Worm (Caenorhabditis elegans) whole organism, L1 larva: ENCODE results near the gene smc-6.
A peak's percentile ranks its signal among the peaks of the same experiment; 100 is the strongest.

Experiments used
- C16A3.4 ChIP-seq: fragments of 150-350 bp; optimal IDR thresholded peaks from 2 replicates; lab custom pipeline; 2014; ENCODE audit warnings: missing biosample characterization, missing genetic modification characterization
- aly-2 ChIP-seq: fragments of 150-350 bp; optimal IDR thresholded peaks from 2 replicates; lab custom pipeline; 2014; ENCODE audit warnings: missing biosample characterization, missing genetic modification characterization
- ama-1 ChIP-seq: fragments of 150-350 bp; optimal IDR thresholded peaks from 2 replicates; lab custom pipeline; 2014
- blmp-1 ChIP-seq: fragments of 150-350 bp; optimal IDR thresholded peaks from 2 replicates; lab custom pipeline; 2014; ENCODE audit warnings: missing biosample characterization, missing genetic modification characterization
- ceh-63 ChIP-seq: fragments of 200-800 bp; sonication (Bioruptor generic); optimal IDR thresholded peaks from 2 replicates; lab custom pipeline; 2018; ENCODE audit warnings: mild to moderate bottlenecking, missing genetic modification characterization, missing compliant biosample characterization
- ceh-90 ChIP-seq: sonication (generic microtip); optimal IDR thresholded peaks from 2 replicates; lab custom pipeline; 2016; ENCODE audit warnings: missing genetic modification characterization, missing compliant biosample characterization
- dpl-1 ChIP-seq, 3 experiments: fragments of 150-350 bp in 2 of 3; sonication (generic microtip) in 1 of 3; optimal IDR thresholded peaks; 2 replicates each; lab custom pipeline; 2014 to 2017; ENCODE audit warnings: missing biosample characterization in 3 of 3, missing genetic modification characterization in 3 of 3, missing genetic modification reagents in 3 of 3
- efl-1 ChIP-seq, 4 experiments: fragments of 150-350 bp; optimal IDR thresholded peaks in 3 of 4; peaks in 1 of 4; 1 replicate in 1 of 4; 2 replicates in 3 of 4; lab custom pipeline; 2014; ENCODE audit warnings: missing biosample characterization in 2 of 4, missing genetic modification characterization in 2 of 4, missing genetic modification reagents in 2 of 4
- efl-3 ChIP-seq: fragments of 200-800 bp; sonication (Bioruptor generic); optimal IDR thresholded peaks from 2 replicates; lab custom pipeline; 2018; ENCODE audit warnings: mild to moderate bottlenecking, missing genetic modification characterization, missing compliant biosample characterization
- egl-13 ChIP-seq: sonication (generic microtip); optimal IDR thresholded peaks from 2 replicates; lab custom pipeline; 2016; ENCODE audit warnings: missing genotype, missing genetic modification reagents, missing genetic modification characterization, missing compliant biosample characterization
- elt-2 ChIP-seq: sonication (generic microtip); optimal IDR thresholded peaks from 2 replicates; lab custom pipeline; 2016; ENCODE audit warnings: missing genetic modification characterization, mild to moderate bottlenecking, inconsistent platforms, missing compliant biosample characterization, missing genetic modification reagents
- elt-3 ChIP-seq, 6 experiments: fragments of 150-350 bp in 1 of 6; sonication (generic microtip); optimal IDR thresholded peaks; 2 replicates each; lab custom pipeline; 2017 to 2018; ENCODE audit warnings: missing biosample characterization in 6 of 6, missing genetic modification characterization in 6 of 6, inconsistent platforms in 1 of 6
- fkh-4 ChIP-seq: sonication (generic microtip); optimal IDR thresholded peaks from 2 replicates; lab custom pipeline; 2016; ENCODE audit warnings: missing compliant biosample characterization, missing genetic modification characterization, borderline replicate concordance
- fkh-8 ChIP-seq: sonication (generic microtip); optimal IDR thresholded peaks from 2 replicates; lab custom pipeline; 2016; ENCODE audit warnings: mild to moderate bottlenecking, missing genetic modification characterization, missing compliant biosample characterization
- hlh-17 ChIP-seq: fragments of 200-800 bp; sonication (Bioruptor generic); optimal IDR thresholded peaks from 2 replicates; lab custom pipeline; 2018; ENCODE audit warnings: missing genetic modification characterization, mild to moderate bottlenecking, missing compliant biosample characterization, moderate library complexity, borderline replicate concordance
- lin-14 ChIP-seq: fragments of 200-800 bp; sonication (Bioruptor generic); optimal IDR thresholded peaks from 2 replicates; lab custom pipeline; 2018; ENCODE audit warnings: mild to moderate bottlenecking, missing genetic modification characterization, moderate library complexity, missing compliant biosample characterization
- lin-35 ChIP-seq, 2 experiments: fragments of 150-350 bp; optimal IDR thresholded peaks; 2 replicates each; lab custom pipeline; 2014; ENCODE audit warnings: missing biosample characterization in 2 of 2, missing genetic modification characterization in 2 of 2, missing genetic modification reagents in 2 of 2
- lin-39 ChIP-seq: fragments of 150-350 bp; optimal IDR thresholded peaks from 2 replicates; lab custom pipeline; 2014; ENCODE audit warnings: missing biosample characterization, missing genetic modification reagents, missing genetic modification characterization
- lsy-2 ChIP-seq, 2 experiments: fragments of 150-350 bp; optimal IDR thresholded peaks; 2 replicates each; lab custom pipeline; 2014; ENCODE audit warnings: missing biosample characterization in 2 of 2, missing genetic modification characterization in 2 of 2
- mdl-1 ChIP-seq, 2 experiments: fragments of 150-350 bp; optimal IDR thresholded peaks; 2 replicates each; lab custom pipeline; 2014 to 2017; ENCODE audit warnings: missing biosample characterization in 2 of 2, missing genetic modification characterization in 2 of 2, inconsistent platforms in 1 of 2
- nhr-20 ChIP-seq: sonication (generic microtip); optimal IDR thresholded peaks from 2 replicates; lab custom pipeline; 2016; ENCODE audit warnings: mild to moderate bottlenecking, missing genetic modification characterization, missing compliant biosample characterization
- nhr-237 ChIP-seq: fragments of 150-350 bp; optimal IDR thresholded peaks from 2 replicates; lab custom pipeline; 2014; ENCODE audit warnings: missing biosample characterization, missing genetic modification characterization
- nhr-71 ChIP-seq: sonication (generic microtip); optimal IDR thresholded peaks from 2 replicates; lab custom pipeline; 2016; ENCODE audit warnings: mild to moderate bottlenecking, missing genetic modification characterization, moderate library complexity, missing compliant biosample characterization
- nhr-76 ChIP-seq: sonication (generic microtip); optimal IDR thresholded peaks from 2 replicates; lab custom pipeline; 2017; ENCODE audit warnings: missing biosample characterization, missing genetic modification characterization
- nhr-77 ChIP-seq: fragments of 150-350 bp; optimal IDR thresholded peaks from 2 replicates; lab custom pipeline; 2014; ENCODE audit warnings: missing biosample characterization, missing genetic modification characterization
- nhr-84 ChIP-seq: sonication (generic microtip); optimal IDR thresholded peaks from 2 replicates; lab custom pipeline; 2017; ENCODE audit warnings: missing biosample characterization, missing genetic modification characterization
- nhr-85 ChIP-seq: sonication (generic microtip); peaks from one replicate; lab custom pipeline; 2016; ENCODE audit warnings: missing genetic modification characterization, inconsistent platforms, missing compliant biosample characterization
- pqm-1 ChIP-seq: sonication (generic microtip); optimal IDR thresholded peaks from 3 replicates; lab custom pipeline; 2017; ENCODE audit warnings: missing biosample characterization, missing genetic modification characterization
- snu-23 ChIP-seq: sonication (generic microtip); optimal IDR thresholded peaks from 2 replicates; lab custom pipeline; 2016; ENCODE audit warnings: missing genetic modification characterization, missing compliant biosample characterization
- tlp-1 ChIP-seq: fragments of 150-350 bp; optimal IDR thresholded peaks from 2 replicates; lab custom pipeline; 2014; ENCODE audit warnings: missing biosample characterization, missing genetic modification characterization
- unc-130 ChIP-seq: fragments of 150-350 bp; optimal IDR thresholded peaks from 2 replicates; lab custom pipeline; 2017; ENCODE audit warnings: missing biosample characterization, missing genetic modification characterization, inconsistent platforms
- xbp-1 ChIP-seq: sonication (generic microtip); optimal IDR thresholded peaks from 2 replicates; lab custom pipeline; 2016; ENCODE audit warnings: missing genetic modification characterization, missing compliant biosample characterization
- ztf-11 ChIP-seq, 2 experiments: sonication (generic microtip); optimal IDR thresholded peaks; 2 replicates each; lab custom pipeline; 2016 to 2017; ENCODE audit warnings: missing genetic modification characterization in 2 of 2, missing biosample characterization in 1 of 2, missing compliant biosample characterization in 1 of 2

smc-6 gene

DNA sequence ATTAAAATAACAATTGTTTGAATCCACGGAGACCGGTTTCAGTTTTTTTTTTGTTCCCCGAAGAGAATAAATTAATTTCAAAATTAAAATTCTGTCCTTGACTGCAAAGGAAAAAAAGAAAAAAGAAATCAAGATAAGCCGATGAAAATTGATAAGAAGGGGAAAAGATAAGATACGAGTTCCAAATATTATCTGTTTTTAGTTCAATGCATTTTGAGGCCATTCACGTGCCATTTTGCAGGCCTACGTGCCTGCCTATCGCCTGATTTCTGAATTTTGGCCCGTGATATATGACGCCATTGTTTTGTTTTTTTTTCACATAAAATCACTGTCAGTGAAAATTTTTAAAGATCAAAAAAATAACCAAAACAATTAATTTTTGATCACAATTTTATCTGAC, 32.9 kb downstream of the smc-6 start:
- TF ChIP-seq egl-13 (no peak), blmp-1 (tag; lab: Kevin White, UChicago) (peak; percentile 50), nhr-84 (no peak), ceh-90 (tag; lab: Kevin White, UChicago) (no peak), mdl-1 (tag; optimal IDR thresholded peaks at IDR 0.05; lab: Kevin White, UChicago) (peak in 1 of 2 experiments; percentile 10), nhr-71 (tag; lab: Kevin White, UChicago) (peak; percentile 23), pqm-1 (tag; lab: Kevin White, UChicago) (peak; percentile 18), nhr-85 (tag; lab: Kevin White, UChicago) (peak; percentile 72), elt-3 (tag; optimal IDR thresholded peaks at IDR 0.05; lab: Kevin White, UChicago) (peak in 5 of 6 experiments; percentile 62 to 99 (median 75)), ztf-11 (tag; optimal IDR thresholded peaks at IDR 0.05; lab: Kevin White, UChicago) (no peak), tlp-1 (peak; percentile 55), fkh-4 (tag; lab: Kevin White, UChicago) (no peak), elt-2 (tag; lab: Kevin White, UChicago) (peak; percentile 80), lin-14 (peak; percentile 45), ceh-63 (GFP tag; lab: Kevin White, UChicago) (no peak), nhr-76 (tag; lab: Kevin White, UChicago) (no peak), nhr-20 (peak; percentile 40), lin-35 (GFP tag; optimal IDR thresholded peaks at IDR 0.05; lab: Kevin White, UChicago) (peak in 1 of 2 experiments; percentile 44), lsy-2 (tag; optimal IDR thresholded peaks at IDR 0.05; lab: Kevin White, UChicago) (peak in 1 of 2 experiments; percentile 20)
- TF ChIP-seq, all 84 proteins: peak for 12

- TF ChIP-seq efl-1 (optimal IDR thresholded peaks at IDR 0.05; lab: Kevin White, UChicago) = no peak
- TF ChIP-seq efl-1 (GFP tag; optimal IDR thresholded peaks at IDR 0.05 in 1 of 2; lab: Kevin White, UChicago) = peak in 1 of 2 experiments; percentile 52
- no peak for TF ChIP-seq snu-23 (GFP tag; lab: Kevin White, UChicago)
These were observed 33.7 kb downstream of the smc-6 start, which contains the start of gene F07A11.5 for ce11 chrII:11612034-11612723. Gene F07A11.5, plus strand, starts transcription at chrII:11612300.

- TF ChIP-seq xbp-1 (tag; lab: Kevin White, UChicago) (no peak), fkh-8 (tag; lab: Kevin White, UChicago) (peak; percentile 36), aly-2 (peak; percentile 61), nhr-237 (no peak), hlh-17 (no peak), ama-1 (no peak)
These were observed 35.8 kb downstream of the smc-6 start for ce11 chrII:11614103-11614857.

DNA sequence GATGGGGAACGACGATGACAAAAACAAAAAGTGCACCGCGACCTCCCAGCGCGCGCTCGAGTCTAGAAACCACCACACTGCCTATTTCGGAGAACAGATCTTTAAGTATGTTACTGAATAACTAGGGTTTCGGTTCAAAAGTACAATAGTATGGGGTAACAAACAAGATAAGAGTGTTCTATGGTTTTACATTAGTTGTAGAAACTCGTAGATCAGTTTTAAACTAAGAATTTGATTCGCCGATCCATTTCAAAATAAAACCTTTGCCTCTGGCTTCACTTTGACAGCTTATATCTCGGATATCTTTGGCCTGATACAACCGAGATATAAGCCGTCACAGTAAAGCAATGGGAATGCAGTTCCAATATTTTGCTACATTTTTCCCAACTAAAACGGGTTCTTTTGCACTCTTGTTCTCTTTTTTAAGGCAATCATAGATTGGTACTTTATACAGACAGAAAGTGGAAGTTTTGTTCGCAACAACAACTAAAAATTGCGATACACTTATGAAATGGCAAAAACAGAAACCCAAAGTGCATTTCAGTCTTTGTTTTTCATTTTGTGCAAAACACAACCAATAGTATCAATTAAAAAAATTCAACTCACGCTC, 37.9 kb downstream of the smc-6 start:
- TF ChIP-seq elt-2 (tag; lab: Kevin White, UChicago) = no peak
- TF ChIP-seq efl-1 (optimal IDR thresholded peaks at IDR 0.05; lab: Kevin White, UChicago) = no peak
- peak in 1 of 2 experiments; percentile 58 for TF ChIP-seq efl-1 (GFP tag; optimal IDR thresholded peaks at IDR 0.05 in 1 of 2; lab: Kevin White, UChicago)
- TF ChIP-seq, all 84 proteins: peak for 1

ce11 chrII:11617715-11618114, 39.2 kb downstream of the smc-6 start:
- TF ChIP-seq nhr-77 (tag; lab: Kevin White, UChicago) = no peak
- TF ChIP-seq dpl-1 (GFP tag; optimal IDR thresholded peaks at IDR 0.05; lab: Kevin White, UChicago) = peak in 1 of 3 experiments; percentile 12
- peak; percentile 75 for TF ChIP-seq nhr-85 (tag; lab: Kevin White, UChicago)
- peak; percentile 22 for TF ChIP-seq C16A3.4
- TF ChIP-seq efl-3 = no peak
- TF ChIP-seq blmp-1 (tag; lab: Kevin White, UChicago) = peak; percentile 100
- no peak for TF ChIP-seq unc-130
- TF ChIP-seq lin-39 (tag; lab: Kevin White, UChicago) = no peak
- peak in 1 of 2 experiments; percentile 26 for TF ChIP-seq mdl-1 (tag; optimal IDR thresholded peaks at IDR 0.05; lab: Kevin White, UChicago)
- TF ChIP-seq lin-35 (GFP tag; optimal IDR thresholded peaks at IDR 0.05; lab: Kevin White, UChicago) = peak in 1 of 2 experiments; percentile 14
- TF ChIP-seq nhr-20 = peak; percentile 27
- TF ChIP-seq snu-23 (GFP tag; lab: Kevin White, UChicago) = peak; percentile 1
- TF ChIP-seq lsy-2 (tag; optimal IDR thresholded peaks at IDR 0.05; lab: Kevin White, UChicago) = peak; percentile 5 to 24
- TF ChIP-seq elt-3 (tag; optimal IDR thresholded peaks at IDR 0.05; lab: Kevin White, UChicago) = peak in 1 of 6 experiments; percentile 55
- no peak for TF ChIP-seq nhr-76 (tag; lab: Kevin White, UChicago)
- TF ChIP-seq lin-14 = peak; percentile 85
- peak; percentile 18 for TF ChIP-seq nhr-71 (tag; lab: Kevin White, UChicago)
- TF ChIP-seq nhr-237 = no peak
